Fruit fly (Drosophila melanogaster) whole organism, pupa: ENCODE measurements around the gene CG15330.

Source experiments
- CG10348 ChIP-seq: fragments of 200-800 bp; sonication (Bioruptor generic); IDR thresholded peaks from 2 replicates; pipeline ENCODE4 v1.3.6; 2022; ENCODE audit warnings: missing biosample characterization, missing genetic modification characterization
- CG12605 ChIP-seq: fragments of 200-800 bp; sonication (Bioruptor generic); IDR thresholded peaks from 2 replicates; pipeline ENCODE4 v1.3.6; 2022; ENCODE audit warnings: missing biosample characterization, missing genetic modification characterization
- CG13204 ChIP-seq: fragments of 200-800 bp; sonication (Bioruptor generic); optimal IDR thresholded peaks from 2 replicates; lab custom pipeline; 2018; ENCODE audit warnings: missing biosample characterization, mild to moderate bottlenecking, missing genetic modification characterization, moderate library complexity
- CG14655 ChIP-seq: fragments of 200-800 bp; sonication (Bioruptor generic); optimal IDR thresholded peaks from 3 replicates; lab custom pipeline; 2017; ENCODE audit warnings: mild to moderate bottlenecking, missing biosample characterization, missing genetic modification reagents, missing genetic modification characterization
- CG15710 ChIP-seq: fragments of 200-800 bp; sonication (Bioruptor generic); optimal IDR thresholded peaks from 2 replicates; lab custom pipeline; 2018; ENCODE audit warnings: missing biosample characterization, mild to moderate bottlenecking, missing genetic modification characterization, moderate library complexity
- CG17806 ChIP-seq: fragments of 200-800 bp; sonication (Bioruptor generic); optimal IDR thresholded peaks from 2 replicates; lab custom pipeline; 2018; ENCODE audit warnings: missing biosample characterization, mild to moderate bottlenecking, missing genetic modification characterization, moderate library complexity
- CG32121 ChIP-seq: fragments of 200-800 bp; sonication (Bioruptor generic); IDR thresholded peaks from 2 replicates; pipeline ENCODE4 v1.3.6; 2022; ENCODE audit warnings: missing biosample characterization, missing genetic modification characterization
- CG34367 ChIP-seq: fragments of 200-800 bp; sonication (Bioruptor generic); optimal IDR thresholded peaks from 2 replicates; lab custom pipeline; 2018; ENCODE audit warnings: missing biosample characterization, mild to moderate bottlenecking, missing genetic modification characterization
- CG4496 ChIP-seq: fragments of 200-800 bp; sonication (Bioruptor generic); IDR thresholded peaks from 3 replicates; pipeline ENCODE4 v1.3.6; 2022; ENCODE audit warnings: missing biosample characterization, missing genetic modification characterization
- CG8159 ChIP-seq: fragments of 200-800 bp; sonication (Bioruptor generic); optimal IDR thresholded peaks from 3 replicates; lab custom pipeline; 2018; ENCODE audit warnings: missing biosample characterization, mild to moderate bottlenecking, missing genetic modification characterization, moderate library complexity
- CG8301 ChIP-seq: fragments of 200-800 bp; sonication (Bioruptor generic); optimal IDR thresholded peaks from 2 replicates; lab custom pipeline; 2018; ENCODE audit warnings: missing biosample characterization, mild to moderate bottlenecking, missing genetic modification characterization
- CG9948 ChIP-seq: fragments of 200-800 bp; sonication (Bioruptor generic); optimal IDR thresholded peaks from 2 replicates; lab custom pipeline; 2018; ENCODE audit warnings: missing biosample characterization, mild to moderate bottlenecking, missing genetic modification characterization, moderate library complexity
- D1 ChIP-seq: fragments of 200-800 bp; sonication (Bioruptor generic); optimal IDR thresholded peaks from 2 replicates; lab custom pipeline; 2018; ENCODE audit warnings: missing biosample characterization, mild to moderate bottlenecking, missing genetic modification characterization, moderate library complexity
- EcR ChIP-seq: fragments of 200-800 bp; sonication (Bioruptor generic); optimal IDR thresholded peaks from 3 replicates; lab custom pipeline; 2019; ENCODE audit warnings: missing biosample characterization, missing genetic modification characterization, mild to moderate bottlenecking, moderate library complexity, missing genetic modification reagents
- Ets98B ChIP-seq: fragments of 200-800 bp; sonication (Bioruptor generic); IDR thresholded peaks from 2 replicates; pipeline ENCODE4 v1.3.6; 2022; ENCODE audit warnings: missing biosample characterization, missing genetic modification characterization
- Pif1A ChIP-seq: fragments of 200-800 bp; sonication (Bioruptor generic); optimal IDR thresholded peaks from 3 replicates; lab custom pipeline; 2016; ENCODE audit warnings: missing biosample characterization, missing genetic modification characterization
- Pif1B ChIP-seq: fragments of 200-800 bp; sonication (Bioruptor generic); optimal IDR thresholded peaks from 3 replicates; lab custom pipeline; 2016; ENCODE audit warnings: missing biosample characterization, missing genetic modification characterization
- Snoo ChIP-seq: fragments of 200-800 bp; sonication (Bioruptor generic); optimal IDR thresholded peaks from 3 replicates; lab custom pipeline; 2017; ENCODE audit warnings: missing biosample characterization, mild to moderate bottlenecking, missing genetic modification characterization, inconsistent platforms
- fd96Ca ChIP-seq: fragments of 200-800 bp; sonication (Bioruptor generic); IDR thresholded peaks from 3 replicates; pipeline ENCODE4 v1.3.6; 2022; ENCODE audit warnings: missing biosample characterization, missing genetic modification characterization
- gl ChIP-seq: fragments of 200-800 bp; sonication (Bioruptor generic); optimal IDR thresholded peaks from 2 replicates; lab custom pipeline; 2018; ENCODE audit warnings: missing biosample characterization, mild to moderate bottlenecking, missing genetic modification characterization
- rn ChIP-seq: fragments of 200-800 bp; sonication (Bioruptor generic); IDR thresholded peaks from 2 replicates; pipeline ENCODE4 v1.3.6; 2022; ENCODE audit warnings: missing biosample characterization, missing genetic modification characterization

The CG15330 gene

DNA sequence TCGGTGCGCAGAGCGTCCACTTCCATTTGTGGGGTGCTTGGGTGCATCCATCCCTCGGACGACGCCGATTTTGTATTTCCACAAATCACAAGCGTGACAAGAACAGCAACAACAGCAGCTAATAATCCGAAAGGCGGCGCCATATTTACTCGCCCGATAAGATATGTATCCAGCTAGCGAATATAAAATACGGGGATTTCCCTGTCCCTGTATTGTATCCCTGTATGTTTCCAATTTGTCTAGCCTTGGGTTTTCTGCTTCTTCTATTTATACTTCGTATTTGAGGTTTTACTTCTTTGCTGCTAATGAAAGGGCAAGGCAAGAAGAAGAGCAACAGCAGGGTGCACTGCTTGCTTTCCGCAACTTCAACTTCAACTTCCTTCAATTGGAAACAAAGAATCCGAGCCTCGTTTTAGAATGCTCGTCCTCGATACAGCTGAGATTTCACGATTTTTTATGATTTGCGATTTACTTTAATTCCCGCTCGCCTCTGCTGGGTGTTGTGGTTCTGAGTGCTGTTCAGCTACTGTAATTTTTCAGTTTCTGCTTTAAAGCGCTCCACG lies 11.6 kb upstream of the CG15330 start:
- TF ChIP-seq CG13204 (GFP tag; lab: Kevin White, UChicago): peak; percentile 9
- TF ChIP-seq CG14655 (GFP tag; lab: Kevin White, UChicago): no peak

DNA sequence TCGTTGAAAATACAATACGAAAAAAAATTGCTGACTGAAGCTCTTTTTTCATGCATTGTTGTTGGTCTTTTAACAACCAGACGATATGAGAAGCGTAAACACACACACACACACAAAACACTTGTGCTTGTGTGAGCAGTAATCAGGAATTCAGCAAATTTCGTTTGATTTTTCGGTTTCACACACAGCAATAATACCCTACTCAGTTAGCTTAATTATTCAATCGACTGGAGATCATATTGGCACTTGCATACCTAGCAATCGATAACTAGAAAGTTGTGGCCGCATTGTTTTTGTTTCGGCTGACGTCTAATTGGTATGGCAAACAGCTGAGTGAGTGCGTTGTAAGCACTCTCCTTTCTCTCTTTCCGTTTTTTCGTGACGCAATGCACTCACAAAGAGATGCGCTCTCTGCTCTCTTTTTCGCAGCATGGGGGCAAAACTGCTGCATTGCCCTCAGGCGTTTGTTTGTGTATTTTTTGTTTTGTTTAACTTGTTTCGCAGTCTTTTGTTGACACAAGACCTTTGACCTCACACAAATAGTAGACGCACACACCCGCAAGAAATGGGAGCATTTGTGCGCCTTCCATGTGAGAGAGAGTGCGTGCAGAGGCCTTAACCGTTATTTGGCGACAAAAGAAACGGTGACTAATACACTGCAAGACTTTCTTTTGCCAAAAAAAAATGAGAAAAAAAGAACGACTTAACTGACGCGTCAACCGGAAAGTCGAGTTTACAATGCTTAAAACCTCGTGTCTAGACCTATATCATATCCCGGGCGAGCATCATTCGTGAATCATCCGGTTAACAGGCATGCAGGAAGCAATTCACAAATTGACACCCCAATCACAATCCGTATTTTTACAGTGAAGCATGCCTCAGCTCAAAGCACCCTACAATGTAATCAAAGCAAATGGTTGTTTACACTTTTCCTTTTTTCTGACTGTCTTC lies 10.8 kb upstream of the CG15330 start:
- TF ChIP-seq CG8159 (tag; lab: Kevin White, UChicago) (peak; percentile 55), CG13204 (GFP tag; lab: Kevin White, UChicago) (no peak), gl (tag; lab: Kevin White, UChicago) (no peak), Pif1A (peak; percentile 60), CG10348 (peak; percentile 50; the same call in 1 of the 2 replicates), Snoo (peak; percentile 60), CG4496 (GFP tag; lab: Robert Waterston, UW) (peak; percentile 76), fd96Ca (GFP tag; lab: Robert Waterston, UW) (peak; percentile 73; the same call in 2 of the 3 replicates), Pif1B (GFP tag; lab: Kevin White, UChicago) (peak; percentile 28), D1 (tag; lab: Kevin White, UChicago) (no peak), Ets98B (peak; percentile 28), CG9948 (tag; lab: Kevin White, UChicago) (peak; percentile 57), CG34367 (tag; lab: Kevin White, UChicago) (peak; percentile 17), CG8301 (tag; lab: Kevin White, UChicago) (peak; percentile 65), CG14655 (GFP tag; lab: Kevin White, UChicago) (peak; percentile 72), EcR (GFP tag; lab: Kevin White, UChicago) (peak; percentile 46), rn (GFP tag; lab: Robert Waterston, UW) (no peak), CG15710 (tag; lab: Kevin White, UChicago) (peak; percentile 52), CG17806 (tag; lab: Kevin White, UChicago) (peak; percentile 38), CG32121 (peak; percentile 30; the same call in 1 of the 2 replicates), CG12605 (GFP tag; lab: Robert Waterston, UW) (no peak; the same call in none of the 2 replicates)

DNA sequence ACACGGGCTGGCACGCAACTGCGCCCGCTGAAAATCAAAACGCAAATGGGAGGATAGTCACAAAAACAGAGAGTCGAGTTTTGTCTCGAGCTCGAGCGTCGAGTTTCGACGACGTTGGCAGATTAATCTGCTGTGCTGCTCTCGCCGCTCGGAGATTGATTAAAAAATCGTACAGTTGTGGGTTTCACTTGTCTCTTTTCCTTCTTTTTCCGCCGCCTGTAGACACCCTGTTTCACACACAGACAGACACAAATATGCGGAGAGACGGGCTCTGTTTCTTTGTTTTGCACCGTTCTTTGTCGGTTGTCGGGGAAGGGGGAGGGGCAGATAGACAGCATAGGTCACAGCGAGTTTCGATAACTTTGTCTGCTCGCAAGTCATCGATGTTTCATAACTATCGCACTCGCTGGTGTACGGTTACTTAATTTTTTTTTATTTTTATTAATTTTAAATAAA lies 9.0 kb upstream of the CG15330 start, which contains the start of gene orion:
orion (minus strand) TSS at position 51 of the 456 bp plus-strand sequence.
- TF ChIP-seq EcR (GFP tag; lab: Kevin White, UChicago): peak; percentile 85
- no peak for TF ChIP-seq CG14655 (GFP tag; lab: Kevin White, UChicago)
- peak; percentile 76 for TF ChIP-seq Ets98B
- peak; percentile 79 for TF ChIP-seq Pif1B (GFP tag; lab: Kevin White, UChicago)
- peak; percentile 81 for TF ChIP-seq Pif1A
- peak; percentile 42; the same call in 1 of the 2 replicates for TF ChIP-seq rn (GFP tag; lab: Robert Waterston, UW)
- peak; percentile 73 for TF ChIP-seq CG15710 (tag; lab: Kevin White, UChicago)
- peak; percentile 38 for TF ChIP-seq CG9948 (tag; lab: Kevin White, UChicago)
- TF ChIP-seq CG8301 (tag; lab: Kevin White, UChicago): no peak
- TF ChIP-seq CG8159 (tag; lab: Kevin White, UChicago): peak; percentile 67
- peak; percentile 92 for TF ChIP-seq CG4496 (GFP tag; lab: Robert Waterston, UW)
- peak; percentile 71 for TF ChIP-seq fd96Ca (GFP tag; lab: Robert Waterston, UW)
- TF ChIP-seq CG32121: peak; percentile 62; the same call in 1 of the 2 replicates
- TF ChIP-seq CG17806 (tag; lab: Kevin White, UChicago): peak; percentile 53
- TF ChIP-seq CG13204 (GFP tag; lab: Kevin White, UChicago): peak; percentile 91
- TF ChIP-seq CG10348: no peak
- TF ChIP-seq CG34367 (tag; lab: Kevin White, UChicago): peak; percentile 76
- TF ChIP-seq CG12605 (GFP tag; lab: Robert Waterston, UW): peak; percentile 78
- no peak for TF ChIP-seq D1 (tag; lab: Kevin White, UChicago)
- peak; percentile 48 for TF ChIP-seq Snoo
- TF ChIP-seq gl (tag; lab: Kevin White, UChicago): peak; percentile 93
- TF ChIP-seq, all 21 proteins: peak for 17

DNA sequence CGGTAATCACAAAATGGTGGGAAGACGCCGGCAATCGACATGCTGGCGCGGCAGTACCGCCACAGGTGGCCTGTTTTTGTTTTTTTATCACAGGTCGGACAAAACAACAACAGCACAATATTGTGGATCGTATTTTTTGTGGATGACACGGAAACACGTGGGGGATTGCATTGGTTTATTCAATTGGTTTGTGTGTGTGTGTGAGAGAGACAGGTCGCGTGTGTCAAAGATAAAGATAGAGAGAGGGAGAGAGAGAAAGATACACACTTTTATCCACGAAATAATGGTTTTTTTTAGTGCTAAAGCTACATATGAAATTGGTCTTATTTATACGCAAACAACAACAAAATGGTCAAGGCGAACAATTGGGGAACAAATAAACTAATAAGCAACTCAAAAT lies 3.2 kb downstream of the CG15330 start:
- TF ChIP-seq Pif1B (GFP tag; lab: Kevin White, UChicago) (no peak), EcR (GFP tag; lab: Kevin White, UChicago) (no peak), CG9948 (tag; lab: Kevin White, UChicago) (no peak), Snoo (no peak), CG8301 (tag; lab: Kevin White, UChicago) (no peak), CG32121 (no peak), CG10348 (no peak), D1 (tag; lab: Kevin White, UChicago) (no peak), CG8159 (tag; lab: Kevin White, UChicago) (no peak), CG34367 (tag; lab: Kevin White, UChicago) (no peak), rn (GFP tag; lab: Robert Waterston, UW) (no peak), CG12605 (GFP tag; lab: Robert Waterston, UW) (peak; percentile 83), Ets98B (peak; percentile 11; the same call in 1 of the 2 replicates), CG14655 (GFP tag; lab: Kevin White, UChicago) (no peak), Pif1A (no peak), gl (tag; lab: Kevin White, UChicago) (peak; percentile 4), CG4496 (GFP tag; lab: Robert Waterston, UW) (peak; percentile 60; the same call in 1 of the 3 replicates), CG13204 (GFP tag; lab: Kevin White, UChicago) (no peak), CG15710 (tag; lab: Kevin White, UChicago) (no peak), fd96Ca (GFP tag; lab: Robert Waterston, UW) (no peak), CG17806 (tag; lab: Kevin White, UChicago) (no peak)
